Fruit fly (Drosophila melanogaster) whole organism, embryonic: ENCODE data around the gene eIF3l.

Source experiments
- B-H1 ChIP-seq: fragments of 200-800 bp; sonication (Bioruptor generic); IDR thresholded peaks from 3 replicates; pipeline ENCODE4 v1.3.6; 2022; ENCODE audit warnings: missing biosample characterization, missing genetic modification characterization
- Bgb ChIP-seq: fragments of 200-800 bp; sonication (Bioruptor generic); IDR thresholded peaks from 2 replicates; pipeline ENCODE4 v1.3.6; 2022; ENCODE audit warnings: missing biosample characterization, missing genetic modification characterization; ENCODE audit not compliant: partially characterized antibody
- CG10267 ChIP-seq: fragments of 200-800 bp; sonication (Bioruptor generic); optimal IDR thresholded peaks from 2 replicates; lab custom pipeline; 2018; ENCODE audit warnings: missing biosample characterization, mild to moderate bottlenecking, missing genetic modification characterization, moderate library complexity
- CG11247 ChIP-seq: fragments of 200-800 bp; sonication (Bioruptor generic); IDR thresholded peaks from 2 replicates; pipeline ENCODE4 v1.3.6; 2022; ENCODE audit warnings: missing biosample characterization, missing genetic modification characterization
- CG13424 ChIP-seq: fragments of 200-800 bp; sonication (Bioruptor generic); optimal IDR thresholded peaks from 2 replicates; lab custom pipeline; 2019; ENCODE audit warnings: missing biosample characterization, mild to moderate bottlenecking, missing genetic modification characterization, moderate library complexity
- CG15269 ChIP-seq: fragments of 200-800 bp; sonication (Bioruptor generic); optimal IDR thresholded peaks from 2 replicates; lab custom pipeline; 2018; ENCODE audit warnings: missing biosample characterization, mild to moderate bottlenecking, missing genetic modification characterization, moderate library complexity
- CG17385 ChIP-seq: fragments of 200-800 bp; sonication (Bioruptor generic); optimal IDR thresholded peaks from 3 replicates; lab custom pipeline; 2018; ENCODE audit warnings: missing biosample characterization, mild to moderate bottlenecking, missing genetic modification characterization
- CG17568 ChIP-seq: fragments of 200-800 bp; sonication (Bioruptor generic); optimal IDR thresholded peaks from 2 replicates; lab custom pipeline; 2018; ENCODE audit warnings: missing biosample characterization, mild to moderate bottlenecking, missing genetic modification characterization, moderate library complexity
- CG18011 ChIP-seq: fragments of 200-800 bp; sonication (Bioruptor generic); optimal IDR thresholded peaks from 2 replicates; lab custom pipeline; 2017; ENCODE audit warnings: missing biosample characterization, missing genetic modification characterization, mild to moderate bottlenecking, moderate library complexity, missing genotype
- CG30431 ChIP-seq: fragments of 200-800 bp; sonication (Bioruptor generic); optimal IDR thresholded peaks from 2 replicates; lab custom pipeline; 2017; ENCODE audit warnings: missing biosample characterization, missing genetic modification characterization
- CG31224 ChIP-seq: fragments of 200-800 bp; sonication (Bioruptor generic); IDR thresholded peaks from 2 replicates; pipeline ENCODE4 v1.3.6; 2022; ENCODE audit warnings: missing biosample characterization, missing genetic modification characterization
- CG3163 ChIP-seq: fragments of 200-800 bp; sonication (Bioruptor generic); optimal IDR thresholded peaks from 3 replicates; lab custom pipeline; 2016; ENCODE audit warnings: missing biosample characterization, missing genetic modification characterization
- CG33557 ChIP-seq: fragments of 200-800 bp; sonication (Bioruptor generic); optimal IDR thresholded peaks from 2 replicates; lab custom pipeline; 2019; ENCODE audit warnings: missing biosample characterization, mild to moderate bottlenecking, missing genetic modification characterization, moderate library complexity
- CG3995 ChIP-seq: fragments of 200-800 bp; sonication (Bioruptor generic); optimal IDR thresholded peaks from 3 replicates; lab custom pipeline; 2016; ENCODE audit warnings: missing biosample characterization, missing genetic modification characterization
- CG4282 ChIP-seq: fragments of 200-800 bp; sonication (Bioruptor generic); optimal IDR thresholded peaks from 2 replicates; lab custom pipeline; 2016; ENCODE audit warnings: missing biosample characterization, missing genetic modification characterization
- CG4424 ChIP-seq: fragments of 200-800 bp; sonication (Bioruptor generic); optimal IDR thresholded peaks from 3 replicates; lab custom pipeline; 2016; ENCODE audit warnings: missing biosample characterization, missing genetic modification characterization
- CG4820 ChIP-seq: fragments of 200-800 bp; sonication (Bioruptor generic); optimal IDR thresholded peaks from 3 replicates; lab custom pipeline; 2016; ENCODE audit warnings: missing biosample characterization, missing genetic modification characterization
- CG9932 ChIP-seq: fragments of 200-800 bp; sonication (Bioruptor generic); IDR thresholded peaks from 2 replicates; pipeline ENCODE4 v1.3.6; 2022; ENCODE audit warnings: missing biosample characterization, missing genetic modification characterization
- CHES-1-like ChIP-seq: fragments of 200-800 bp; sonication (Bioruptor generic); optimal IDR thresholded peaks from 2 replicates; lab custom pipeline; 2016; ENCODE audit warnings: missing biosample characterization, missing genetic modification characterization
- D ChIP-seq, 2 experiments: fragments of 200-800 bp in 1 of 2; fragments of >200 bp in 1 of 2; sonication (Bioruptor generic) in 1 of 2; optimal IDR thresholded peaks; 2 replicates in 1 of 2; 3 replicates in 1 of 2; lab custom pipeline; 2017; ENCODE audit warnings: mild to moderate bottlenecking in 1 of 2, missing biosample characterization in 1 of 2, missing genetic modification characterization in 1 of 2, missing genetic modification reagents in 1 of 2
- Dll ChIP-seq: fragments of 200-800 bp; sonication (Bioruptor generic); IDR thresholded peaks from 4 replicates; pipeline ENCODE4 v1.3.6; 2022; ENCODE audit warnings: missing biosample characterization, missing genetic modification characterization; ENCODE audit not compliant: partially characterized antibody
- GATAe ChIP-seq: fragments of 200-800 bp; sonication (Bioruptor generic); conservative IDR thresholded peaks from 2 replicates; pipeline ENCODE4 v1.3.6; 2022; ENCODE audit warnings: missing biosample characterization, missing genetic modification characterization
- H2.0 ChIP-seq: fragments of 200-800 bp; sonication (Bioruptor generic); IDR thresholded peaks from 2 replicates; pipeline ENCODE4 v1.3.6; 2022; ENCODE audit warnings: missing biosample characterization, missing genetic modification characterization
- HLH4C ChIP-seq: fragments of 200-800 bp; sonication (Bioruptor generic); IDR thresholded peaks from 3 replicates; pipeline ENCODE4 v1.3.6; 2022; ENCODE audit warnings: missing biosample characterization, missing genetic modification characterization; ENCODE audit not compliant: partially characterized antibody
- Hr3 ChIP-seq: fragments of 200-800 bp; sonication (Bioruptor generic); optimal IDR thresholded peaks from 3 replicates; lab custom pipeline; 2016; ENCODE audit warnings: missing biosample characterization, missing genetic modification characterization
- NFAT ChIP-seq: fragments of 200-800 bp; sonication (Bioruptor generic); IDR thresholded peaks from 2 replicates; pipeline ENCODE4 v1.3.6; 2022; ENCODE audit warnings: missing biosample characterization, missing genetic modification characterization
- Oli ChIP-seq: fragments of 200-800 bp; sonication (Bioruptor generic); optimal IDR thresholded peaks from 2 replicates; lab custom pipeline; 2018; ENCODE audit warnings: missing biosample characterization, mild to moderate bottlenecking, missing genetic modification characterization, moderate library complexity
- Opbp ChIP-seq: fragments of 200-800 bp; sonication (Bioruptor generic); IDR thresholded peaks from 3 replicates; pipeline ENCODE4 v1.3.6; 2022; ENCODE audit warnings: missing biosample characterization, missing genetic modification characterization; ENCODE audit not compliant: partially characterized antibody
- Sry-δ ChIP-seq: fragments of 200-800 bp; sonication (Bioruptor generic); optimal IDR thresholded peaks from 2 replicates; lab custom pipeline; 2016; ENCODE audit warnings: missing biosample characterization, missing genetic modification characterization
- Ssrp ChIP-seq: fragments of 200-800 bp; sonication (Bioruptor generic); optimal IDR thresholded peaks from 2 replicates; lab custom pipeline; 2018; ENCODE audit warnings: missing biosample characterization, mild to moderate bottlenecking, missing genetic modification characterization, moderate library complexity
- Stat92E ChIP-seq, 3 experiments: fragments of >200 bp in 2 of 3; fragments of 200-800 bp in 1 of 3; sonication (Bioruptor generic) in 1 of 3; optimal IDR thresholded peaks; 2 replicates each; lab custom pipeline; 2017 to 2019; ENCODE audit warnings: missing biosample characterization in 3 of 3, missing genetic modification characterization in 3 of 3, mild to moderate bottlenecking in 1 of 3, moderate library complexity in 1 of 3
- bab2 ChIP-seq: fragments of 200-800 bp; sonication (Bioruptor generic); optimal IDR thresholded peaks from 2 replicates; lab custom pipeline; 2016; ENCODE audit warnings: missing biosample characterization, missing genetic modification characterization
- bbx ChIP-seq: fragments of 200-800 bp; sonication (Bioruptor generic); IDR thresholded peaks from 2 replicates; pipeline ENCODE4 v1.3.6; 2022; ENCODE audit warnings: missing biosample characterization, missing genetic modification characterization; ENCODE audit not compliant: partially characterized antibody
- bowl ChIP-seq: fragments of 200-800 bp; sonication (Bioruptor generic); IDR thresholded peaks from 2 replicates; pipeline ENCODE4 v1.3.6; 2022; ENCODE audit warnings: missing biosample characterization, missing genetic modification characterization
- corto ChIP-seq: fragments of 200-800 bp; sonication (Bioruptor generic); optimal IDR thresholded peaks from 2 replicates; lab custom pipeline; 2016; ENCODE audit warnings: missing biosample characterization, mild to moderate bottlenecking, missing genetic modification characterization, moderate library complexity
- da ChIP-seq: fragments of 200-800 bp; sonication (Bioruptor generic); optimal IDR thresholded peaks from 2 replicates; lab custom pipeline; 2016; ENCODE audit warnings: missing biosample characterization, missing genetic modification characterization
- gcm ChIP-seq: fragments of 200-800 bp; sonication (Bioruptor generic); optimal IDR thresholded peaks from 2 replicates; lab custom pipeline; 2019; ENCODE audit warnings: missing biosample characterization, mild to moderate bottlenecking, missing genetic modification characterization, moderate library complexity
- gfzf ChIP-seq: fragments of 200-800 bp; sonication (Bioruptor generic); optimal IDR thresholded peaks from 2 replicates; lab custom pipeline; 2016; ENCODE audit warnings: missing biosample characterization, mild to moderate bottlenecking, missing genetic modification characterization, moderate library complexity
- jumu ChIP-seq: fragments of 200-800 bp; sonication (Bioruptor generic); optimal IDR thresholded peaks from 3 replicates; lab custom pipeline; 2016; ENCODE audit warnings: missing biosample characterization, missing genetic modification characterization
- ken ChIP-seq: fragments of 200-800 bp; sonication (Bioruptor generic); IDR thresholded peaks from 3 replicates; pipeline ENCODE4 v1.3.6; 2022; ENCODE audit warnings: missing biosample characterization, missing genetic modification characterization
- pum ChIP-seq: fragments of 200-800 bp; sonication (Bioruptor generic); optimal IDR thresholded peaks from 2 replicates; lab custom pipeline; 2016; ENCODE audit warnings: missing biosample characterization, missing genetic modification characterization
- seq ChIP-seq: fragments of 200-800 bp; sonication (Bioruptor generic); IDR thresholded peaks from 2 replicates; pipeline ENCODE4 v1.3.6; 2022; ENCODE audit warnings: missing biosample characterization, missing genetic modification characterization
- slp2 ChIP-seq: fragments of 200-800 bp; sonication (Bioruptor generic); optimal IDR thresholded peaks from 2 replicates; lab custom pipeline; 2016; ENCODE audit warnings: missing biosample characterization, missing genetic modification characterization
- sqz ChIP-seq: fragments of 200-800 bp; sonication (Bioruptor generic); optimal IDR thresholded peaks from 3 replicates; lab custom pipeline; 2018; ENCODE audit warnings: missing biosample characterization, mild to moderate bottlenecking, missing genetic modification characterization
- sr ChIP-seq: fragments of 200-800 bp; sonication (Bioruptor generic); IDR thresholded peaks from 3 replicates; pipeline ENCODE4 v1.3.6; 2022; ENCODE audit warnings: missing biosample characterization, missing genetic modification characterization
- tgo ChIP-seq: fragments of 200-800 bp; sonication (Bioruptor generic); IDR thresholded peaks from 3 replicates; pipeline ENCODE4 v1.3.6; 2022; ENCODE audit warnings: missing biosample characterization, missing genetic modification characterization
- wek ChIP-seq: fragments of 200-800 bp; sonication (Bioruptor generic); optimal IDR thresholded peaks from 3 replicates; lab custom pipeline; 2018; ENCODE audit warnings: missing biosample characterization, mild to moderate bottlenecking, missing genetic modification characterization, moderate library complexity

The eIF3l gene

dm6 chr3L:12111081-12111958 is 34.6 kb downstream of the eIF3l start (continued):
- TF ChIP-seq GATAe (GFP tag; lab: Robert Waterston, UW) (no peak), CG3163 (GFP tag; lab: Kevin White, UChicago) (peak; percentile 74), tgo (GFP tag; lab: Robert Waterston, UW) (peak; percentile 79), CG4424 (peak; percentile 80), gfzf (GFP tag; lab: Kevin White, UChicago) (no peak), NFAT (GFP tag; lab: Robert Waterston, UW) (no peak), CG31224 (GFP tag; lab: Robert Waterston, UW) (no peak), Ssrp (tag; lab: Kevin White, UChicago) (peak; percentile 93), CG11247 (GFP tag; lab: Robert Waterston, UW) (no peak; the same call in 1 of the 2 replicates), Dll (GFP tag; lab: Robert Waterston, UW) (no peak), Hr3 (peak; percentile 81), CG17568 (GFP tag; lab: Kevin White, UChicago) (no peak), pum (GFP tag; lab: Kevin White, UChicago) (peak; percentile 13), CG9932 (no peak; the same call in 1 of the 2 replicates), CG4820 (GFP tag; lab: Kevin White, UChicago) (peak; percentile 60), Bgb (no peak), Stat92E (GFP tag; optimal IDR thresholded peaks at IDR 0.05; lab: Kevin White, UChicago) (peak in 1 of 3 experiments; percentile 72), CG15269 (tag; lab: Kevin White, UChicago) (peak; percentile 90), CG3995 (GFP tag; lab: Kevin White, UChicago) (no peak), sqz (peak; percentile 59), slp2 (GFP tag; lab: Kevin White, UChicago) (peak; percentile 35), D (optimal IDR thresholded peaks at IDR 0.05; lab: Kevin White, UChicago) (no peak), D (GFP tag; optimal IDR thresholded peaks at IDR 0.05; lab: Kevin White, UChicago) (peak; percentile 79), CG10267 (peak; percentile 87), CG13424 (peak; percentile 91), da (no peak), H2.0 (peak; percentile 53; the same call in 1 of the 2 replicates), Sry-δ (GFP tag; lab: Kevin White, UChicago) (no peak), CG17385 (GFP tag; lab: Kevin White, UChicago) (peak; percentile 85), CG18011 (GFP tag; lab: Kevin White, UChicago) (no peak), CG30431 (GFP tag; lab: Kevin White, UChicago) (peak; percentile 38), Opbp (GFP tag; lab: Robert Waterston, UW) (no peak), corto (GFP tag; lab: Kevin White, UChicago) (no peak), HLH4C (GFP tag; lab: Robert Waterston, UW) (no peak), Oli (tag; lab: Kevin White, UChicago) (peak; percentile 87), CG4282 (GFP tag; lab: Kevin White, UChicago) (no peak), B-H1 (GFP tag; lab: Robert Waterston, UW) (0 out of 3 replicates have a peak, but pooled peaks have one; percentile 54), wek (no peak), jumu (GFP tag; lab: Kevin White, UChicago) (peak; percentile 0), sr (no peak), bbx (no peak), ken (GFP tag; lab: Robert Waterston, UW) (peak; percentile 62; the same call in 1 of the 3 replicates), CG33557 (GFP tag; lab: Kevin White, UChicago) (peak; percentile 96), bab2 (GFP tag; lab: Kevin White, UChicago) (peak; percentile 54), gcm (GFP tag; lab: Kevin White, UChicago) (peak; percentile 88), seq (GFP tag; lab: Robert Waterston, UW) (no peak), bowl (GFP tag; lab: Robert Waterston, UW) (no peak), CHES-1-like (peak; percentile 6)
